Fruit fly (Drosophila melanogaster) whole organism, pupa: ENCODE data around the gene CG9270.

Experiments
- CG10348 ChIP-seq: fragments of 200-800 bp; sonication (Bioruptor generic); IDR thresholded peaks from 2 replicates; pipeline ENCODE4 v1.3.6; 2022; ENCODE audit warnings: missing biosample characterization, missing genetic modification characterization
- CG12605 ChIP-seq: fragments of 200-800 bp; sonication (Bioruptor generic); IDR thresholded peaks from 2 replicates; pipeline ENCODE4 v1.3.6; 2022; ENCODE audit warnings: missing biosample characterization, missing genetic modification characterization
- CG13204 ChIP-seq: fragments of 200-800 bp; sonication (Bioruptor generic); optimal IDR thresholded peaks from 2 replicates; lab custom pipeline; 2018; ENCODE audit warnings: missing biosample characterization, mild to moderate bottlenecking, missing genetic modification characterization, moderate library complexity
- CG14655 ChIP-seq: fragments of 200-800 bp; sonication (Bioruptor generic); optimal IDR thresholded peaks from 3 replicates; lab custom pipeline; 2017; ENCODE audit warnings: mild to moderate bottlenecking, missing biosample characterization, missing genetic modification reagents, missing genetic modification characterization
- CG15710 ChIP-seq: fragments of 200-800 bp; sonication (Bioruptor generic); optimal IDR thresholded peaks from 2 replicates; lab custom pipeline; 2018; ENCODE audit warnings: missing biosample characterization, mild to moderate bottlenecking, missing genetic modification characterization, moderate library complexity
- CG17806 ChIP-seq: fragments of 200-800 bp; sonication (Bioruptor generic); optimal IDR thresholded peaks from 2 replicates; lab custom pipeline; 2018; ENCODE audit warnings: missing biosample characterization, mild to moderate bottlenecking, missing genetic modification characterization, moderate library complexity
- CG32121 ChIP-seq: fragments of 200-800 bp; sonication (Bioruptor generic); IDR thresholded peaks from 2 replicates; pipeline ENCODE4 v1.3.6; 2022; ENCODE audit warnings: missing biosample characterization, missing genetic modification characterization
- CG34367 ChIP-seq: fragments of 200-800 bp; sonication (Bioruptor generic); optimal IDR thresholded peaks from 2 replicates; lab custom pipeline; 2018; ENCODE audit warnings: missing biosample characterization, mild to moderate bottlenecking, missing genetic modification characterization
- CG4496 ChIP-seq: fragments of 200-800 bp; sonication (Bioruptor generic); IDR thresholded peaks from 3 replicates; pipeline ENCODE4 v1.3.6; 2022; ENCODE audit warnings: missing biosample characterization, missing genetic modification characterization
- CG8159 ChIP-seq: fragments of 200-800 bp; sonication (Bioruptor generic); optimal IDR thresholded peaks from 3 replicates; lab custom pipeline; 2018; ENCODE audit warnings: missing biosample characterization, mild to moderate bottlenecking, missing genetic modification characterization, moderate library complexity
- CG8301 ChIP-seq: fragments of 200-800 bp; sonication (Bioruptor generic); optimal IDR thresholded peaks from 2 replicates; lab custom pipeline; 2018; ENCODE audit warnings: missing biosample characterization, mild to moderate bottlenecking, missing genetic modification characterization
- CG9948 ChIP-seq: fragments of 200-800 bp; sonication (Bioruptor generic); optimal IDR thresholded peaks from 2 replicates; lab custom pipeline; 2018; ENCODE audit warnings: missing biosample characterization, mild to moderate bottlenecking, missing genetic modification characterization, moderate library complexity
- D1 ChIP-seq: fragments of 200-800 bp; sonication (Bioruptor generic); optimal IDR thresholded peaks from 2 replicates; lab custom pipeline; 2018; ENCODE audit warnings: missing biosample characterization, mild to moderate bottlenecking, missing genetic modification characterization, moderate library complexity
- EcR ChIP-seq: fragments of 200-800 bp; sonication (Bioruptor generic); optimal IDR thresholded peaks from 3 replicates; lab custom pipeline; 2019; ENCODE audit warnings: missing biosample characterization, missing genetic modification characterization, mild to moderate bottlenecking, moderate library complexity, missing genetic modification reagents
- Ets98B ChIP-seq: fragments of 200-800 bp; sonication (Bioruptor generic); IDR thresholded peaks from 2 replicates; pipeline ENCODE4 v1.3.6; 2022; ENCODE audit warnings: missing biosample characterization, missing genetic modification characterization
- Pif1A ChIP-seq: fragments of 200-800 bp; sonication (Bioruptor generic); optimal IDR thresholded peaks from 3 replicates; lab custom pipeline; 2016; ENCODE audit warnings: missing biosample characterization, missing genetic modification characterization
- Pif1B ChIP-seq: fragments of 200-800 bp; sonication (Bioruptor generic); optimal IDR thresholded peaks from 3 replicates; lab custom pipeline; 2016; ENCODE audit warnings: missing biosample characterization, missing genetic modification characterization
- Snoo ChIP-seq: fragments of 200-800 bp; sonication (Bioruptor generic); optimal IDR thresholded peaks from 3 replicates; lab custom pipeline; 2017; ENCODE audit warnings: missing biosample characterization, mild to moderate bottlenecking, missing genetic modification characterization, inconsistent platforms
- fd96Ca ChIP-seq: fragments of 200-800 bp; sonication (Bioruptor generic); IDR thresholded peaks from 3 replicates; pipeline ENCODE4 v1.3.6; 2022; ENCODE audit warnings: missing biosample characterization, missing genetic modification characterization
- gl ChIP-seq: fragments of 200-800 bp; sonication (Bioruptor generic); optimal IDR thresholded peaks from 2 replicates; lab custom pipeline; 2018; ENCODE audit warnings: missing biosample characterization, mild to moderate bottlenecking, missing genetic modification characterization
- rn ChIP-seq: fragments of 200-800 bp; sonication (Bioruptor generic); IDR thresholded peaks from 2 replicates; pipeline ENCODE4 v1.3.6; 2022; ENCODE audit warnings: missing biosample characterization, missing genetic modification characterization

Gene CG9270

dm6 chr2L:20957266-20957665 is 23.4 kb upstream of the CG9270 start:
- TF ChIP-seq EcR (GFP tag; lab: Kevin White, UChicago) (peak; percentile 68), CG13204 (GFP tag; lab: Kevin White, UChicago) (no peak)

- TF ChIP-seq CG34367 (peak; percentile 57), CG10348 (no peak), CG8159 (tag; lab: Kevin White, UChicago) (peak; percentile 89), CG9948 (peak; percentile 76), EcR (GFP tag; lab: Kevin White, UChicago) (no peak), Snoo (tag; lab: Kevin White, UChicago) (peak; percentile 43), Pif1A (GFP tag; lab: Kevin White, UChicago) (peak; percentile 16), fd96Ca (GFP tag; lab: Robert Waterston, UW) (no peak), Ets98B (no peak), CG15710 (tag; lab: Kevin White, UChicago) (peak; percentile 71), CG12605 (no peak), Pif1B (peak; percentile 21), rn (GFP tag; lab: Robert Waterston, UW) (no peak), CG8301 (tag; lab: Kevin White, UChicago) (peak; percentile 24), CG4496 (no peak), CG17806 (tag; lab: Kevin White, UChicago) (peak; percentile 77), D1 (tag; lab: Kevin White, UChicago) (peak; percentile 62), gl (tag; lab: Kevin White, UChicago) (peak; percentile 7), CG14655 (peak; percentile 38), CG13204 (GFP tag; lab: Kevin White, UChicago) (peak; percentile 1), CG32121 (GFP tag; lab: Robert Waterston, UW) (no peak)
Measured at dm6 chr2L:20956836-20957235, 22.9 kb upstream of the CG9270 start.

dm6 chr2L:20951320-20951719 is 17.4 kb upstream of the CG9270 start:
- TF ChIP-seq CG13204 (GFP tag; lab: Kevin White, UChicago), result no peak
- no peak for TF ChIP-seq CG14655
- TF ChIP-seq Pif1B, result no peak
- no peak for TF ChIP-seq CG4496
- no peak for TF ChIP-seq CG17806 (tag; lab: Kevin White, UChicago)
- TF ChIP-seq Snoo (tag; lab: Kevin White, UChicago), result no peak
- TF ChIP-seq rn (GFP tag; lab: Robert Waterston, UW), result no peak
- TF ChIP-seq D1 (tag; lab: Kevin White, UChicago), result no peak
- no peak for TF ChIP-seq CG8301 (tag; lab: Kevin White, UChicago)
- no peak for TF ChIP-seq CG15710 (tag; lab: Kevin White, UChicago)
- TF ChIP-seq gl (tag; lab: Kevin White, UChicago), result no peak
- no peak for TF ChIP-seq Pif1A (GFP tag; lab: Kevin White, UChicago)
- no peak for TF ChIP-seq Ets98B
- no peak for TF ChIP-seq CG8159 (tag; lab: Kevin White, UChicago)
- no peak for TF ChIP-seq CG12605

dm6 chr2L:20950421-20951108 is 16.7 kb upstream of the CG9270 start:
- no peak for TF ChIP-seq CG34367
- TF ChIP-seq fd96Ca (GFP tag; lab: Robert Waterston, UW), result no peak
- TF ChIP-seq CG17806 (tag; lab: Kevin White, UChicago), result no peak
- TF ChIP-seq CG8159 (tag; lab: Kevin White, UChicago), result no peak
- no peak for TF ChIP-seq CG32121 (GFP tag; lab: Robert Waterston, UW)
- TF ChIP-seq gl (tag; lab: Kevin White, UChicago), result no peak
- TF ChIP-seq CG9948, result no peak
- no peak for TF ChIP-seq CG15710 (tag; lab: Kevin White, UChicago)
- no peak for TF ChIP-seq CG10348

- TF ChIP-seq CG13204 (GFP tag; lab: Kevin White, UChicago) (no peak), CG34367 (no peak), CG4496 (no peak), CG17806 (tag; lab: Kevin White, UChicago) (no peak), CG8301 (tag; lab: Kevin White, UChicago) (no peak), CG12605 (no peak), CG9948 (no peak), Pif1A (GFP tag; lab: Kevin White, UChicago) (no peak), Ets98B (no peak), CG14655 (no peak), gl (tag; lab: Kevin White, UChicago) (no peak), EcR (GFP tag; lab: Kevin White, UChicago) (no peak), CG32121 (GFP tag; lab: Robert Waterston, UW) (no peak), Pif1B (no peak), CG10348 (no peak), CG8159 (tag; lab: Kevin White, UChicago) (no peak), D1 (tag; lab: Kevin White, UChicago) (no peak), Snoo (tag; lab: Kevin White, UChicago) (no peak), rn (GFP tag; lab: Robert Waterston, UW) (no peak)
- TF ChIP-seq, all 21 proteins: peak for 0
Measured at dm6 chr2L:20948625-20949024, 14.7 kb upstream of the CG9270 start.

- TF ChIP-seq CG13204 (GFP tag; lab: Kevin White, UChicago) (no peak), Pif1B (no peak), CG9948 (peak; percentile 35), CG34367 (peak; percentile 17), Ets98B (0 out of 2 replicates have a peak, but pooled peaks have one; percentile 12), gl (tag; lab: Kevin White, UChicago) (no peak), D1 (tag; lab: Kevin White, UChicago) (no peak), CG32121 (GFP tag; lab: Robert Waterston, UW) (no peak), fd96Ca (GFP tag; lab: Robert Waterston, UW) (no peak), CG15710 (tag; lab: Kevin White, UChicago) (peak; percentile 35), CG14655 (peak; percentile 53), CG12605 (no peak), rn (GFP tag; lab: Robert Waterston, UW) (no peak), Snoo (tag; lab: Kevin White, UChicago) (no peak), CG4496 (peak; percentile 33; the same call in 1 of the 3 replicates), CG8159 (tag; lab: Kevin White, UChicago) (peak; percentile 58), Pif1A (GFP tag; lab: Kevin White, UChicago) (peak; percentile 55), EcR (GFP tag; lab: Kevin White, UChicago) (no peak), CG10348 (no peak), CG17806 (tag; lab: Kevin White, UChicago) (peak; percentile 59), CG8301 (tag; lab: Kevin White, UChicago) (peak; percentile 56)
- TF ChIP-seq, all 21 proteins: peak for 10
Measured at dm6 chr2L:20944886-20945558, 11.1 kb upstream of the CG9270 start.
